Fruit fly (Drosophila melanogaster): ENCODE data around the gene atms.

atms gene

dm6 chr3R:4749735-4750134 is at the start of gene atms (continued):
- TF ChIP-seq ato (GFP tag; IDR thresholded peaks at IDR 0.05; ENCODE audit: partially characterized antibody): no peak
- no peak for TF ChIP-seq Sin3A (optimal IDR thresholded peaks at IDR 0.05)
- no peak for TF ChIP-seq CG2199 (GFP tag; IDR thresholded peaks at IDR 0.05)
- no peak for TF ChIP-seq nerfin-1 (tag; optimal IDR thresholded peaks at IDR 0.05)
- TF ChIP-seq disco-r (GFP tag; optimal IDR thresholded peaks at IDR 0.05): no peak
- TF ChIP-seq MTF-1 (GFP tag; optimal IDR thresholded peaks at IDR 0.05; ENCODE audit: borderline replicate concordance): no peak

dm6 chr3R:4705167-4705566 is 44.7 kb upstream of the atms start:
- TF ChIP-seq Opbp (GFP tag; IDR thresholded peaks at IDR 0.05; ENCODE audit: partially characterized antibody) (peak; percentile 55; the same call in 2 of the 3 replicates), Dip3 (GFP tag; optimal IDR thresholded peaks at IDR 0.05) (no peak), CTCF (GFP tag; optimal IDR thresholded peaks at IDR 0.05) (peak; percentile 82), zfh2 (GFP tag; optimal IDR thresholded peaks at IDR 0.05) (no peak), Eip74EF (GFP tag; optimal IDR thresholded peaks at IDR 0.05) (no peak), bbx (GFP tag; IDR thresholded peaks at IDR 0.05; ENCODE audit: partially characterized antibody) (peak; percentile 46), run (tag; optimal IDR thresholded peaks at IDR 0.05) (no peak), CG8290 (GFP tag; optimal IDR thresholded peaks at IDR 0.05) (peak; percentile 27), CG8290 (tag; optimal IDR thresholded peaks at IDR 0.05) (no peak), CG10366 (GFP tag; IDR thresholded peaks at IDR 0.05) (no peak), CG3847 (GFP tag; IDR thresholded peaks at IDR 0.05) (no peak), pita (GFP tag; optimal IDR thresholded peaks at IDR 0.05) (peak; percentile 11), CG17829 (tag; optimal IDR thresholded peaks at IDR 0.05) (no peak), pho (GFP tag; optimal IDR thresholded peaks at IDR 0.05) (peak; percentile 3), CG5245 (GFP tag; optimal IDR thresholded peaks at IDR 0.05) (no peak), hb (GFP tag; IDR thresholded peaks at IDR 0.05; ENCODE audit: partially characterized antibody) (peak; percentile 50; the same call in 1 of the 3 replicates), Bgb (GFP tag; IDR thresholded peaks at IDR 0.05; ENCODE audit: partially characterized antibody) (peak; percentile 77), CG11085 (GFP tag; IDR thresholded peaks at IDR 0.05) (peak; percentile 18; the same call in 1 of the 2 replicates), CG14860 (GFP tag; IDR thresholded peaks at IDR 0.05; ENCODE audit: partially characterized antibody) (0 out of 3 replicates have a peak, but pooled peaks have one; percentile 16), stwl (tag; optimal IDR thresholded peaks at IDR 0.05) (peak; percentile 31), CG6791 (GFP tag; IDR thresholded peaks at IDR 0.05; ENCODE audit: partially characterized antibody) (peak; percentile 70; the same call in 2 of the 3 replicates), CG42726 (GFP tag; IDR thresholded peaks at IDR 0.05; ENCODE audit: partially characterized antibody) (peak; percentile 79), inv (GFP tag; IDR thresholded peaks at IDR 0.05; ENCODE audit: partially characterized antibody) (0 out of 2 replicates have a peak, but pooled peaks have one; percentile 22), Lhr (GFP tag; optimal IDR thresholded peaks at IDR 0.05) (peak; percentile 25), CG11560 (tag; IDR thresholded peaks at IDR 0.05) (no peak), Max (GFP tag; optimal IDR thresholded peaks at IDR 0.05) (no peak), chinmo (GFP tag; IDR thresholded peaks at IDR 0.05; ENCODE audit: partially characterized antibody) (0 out of 4 replicates have a peak, but pooled peaks have one; percentile 12), CG9797 (GFP tag; optimal IDR thresholded peaks at IDR 0.05) (no peak), CG10462 (GFP tag; optimal IDR thresholded peaks at IDR 0.05) (no peak), nerfin-2 (GFP tag; IDR thresholded peaks at IDR 0.05; ENCODE audit: partially characterized antibody) (0 out of 2 replicates have a peak, but pooled peaks have one; percentile 26), Scr (GFP tag; IDR thresholded peaks at IDR 0.05; ENCODE audit: partially characterized antibody) (peak; percentile 22; the same call in 1 of the 2 replicates), CG31365 (tag; optimal IDR thresholded peaks at IDR 0.05) (peak; percentile 90), cwo (GFP tag; optimal IDR thresholded peaks at IDR 0.05) (no peak), CG43689 (GFP tag; IDR thresholded peaks at IDR 0.05) (no peak), CG7963 (GFP tag; IDR thresholded peaks at IDR 0.05; ENCODE audit: partially characterized antibody) (peak; percentile 61; the same call in 2 of the 3 replicates), Myb (GFP tag; optimal IDR thresholded peaks at IDR 0.05) (peak; percentile 0), CG13775 (GFP tag; optimal IDR thresholded peaks at IDR 0.05) (no peak), Neu2 (GFP tag; optimal IDR thresholded peaks at IDR 0.05; ENCODE audit: borderline replicate concordance) (no peak), CG16813 (GFP tag; IDR thresholded peaks at IDR 0.05; ENCODE audit: partially characterized antibody) (peak; percentile 68), CG10565 (GFP tag; optimal IDR thresholded peaks at IDR 0.05) (no peak), CG11456 (GFP tag; IDR thresholded peaks at IDR 0.05) (0 out of 3 replicates have a peak, but pooled peaks have one; percentile 5), CG2199 (GFP tag; IDR thresholded peaks at IDR 0.05) (peak; percentile 98)
